Worm (Caenorhabditis elegans): ENCODE measurements around the gene F10G7.9.

Gene F10G7.9

DNA sequence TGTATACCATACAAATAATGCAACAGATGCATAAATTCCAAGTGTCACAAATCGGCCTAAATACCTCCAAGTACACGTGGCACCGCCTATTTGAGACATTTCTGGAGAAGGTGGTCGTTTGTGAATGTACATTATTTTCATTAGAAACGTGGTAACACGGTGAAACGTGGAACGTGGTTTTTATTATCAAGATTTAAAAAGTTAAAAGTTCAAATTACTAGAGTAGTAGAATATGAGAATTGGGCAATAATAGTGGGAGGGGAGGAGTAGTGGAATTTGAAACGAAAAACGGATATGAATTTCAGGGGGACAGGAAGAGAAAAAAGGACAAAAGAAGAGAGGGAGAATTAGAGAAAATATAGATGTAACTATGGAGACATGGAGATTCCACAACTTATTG, 50.5 kb downstream of the F10G7.9 start, which contains the start of gene fut-6:
fut-6 (minus strand) TSS at position 101 of the 400 bp plus-strand sequence.
- TF ChIP-seq ceh-9 (tag; optimal IDR thresholded peaks at IDR 0.05), result no peak
- TF ChIP-seq ztf-4 (tag; optimal IDR thresholded peaks at IDR 0.05), result no peak
- no peak for TF ChIP-seq nhr-43 (tag; optimal IDR thresholded peaks at IDR 0.05; ENCODE audit: poor library complexity, severe bottlenecking)
- no peak for TF ChIP-seq fkh-10 (GFP tag; optimal IDR thresholded peaks at IDR 0.05)
- no peak for TF ChIP-seq ZK546.5 (tag; optimal IDR thresholded peaks at IDR 0.05)
- no peak for TF ChIP-seq nhr-77 (tag; optimal IDR thresholded peaks at IDR 0.05)
- no peak for TF ChIP-seq ztf-11 (tag; optimal IDR thresholded peaks at IDR 0.05)
- no peak for TF ChIP-seq sea-2 (GFP tag; optimal IDR thresholded peaks at IDR 0.05)
- TF ChIP-seq elt-2 (tag; optimal IDR thresholded peaks at IDR 0.05), result no peak
- no peak for TF ChIP-seq snpc-4 (tag; optimal IDR thresholded peaks at IDR 0.05)
- TF ChIP-seq skn-1 (tag; optimal IDR thresholded peaks at IDR 0.05), result no peak
- no peak for TF ChIP-seq egl-27 (tag; optimal IDR thresholded peaks at IDR 0.05)
- TF ChIP-seq nhr-28 (tag; optimal IDR thresholded peaks at IDR 0.05), result no peak
- no peak for TF ChIP-seq elt-1 (tag; optimal IDR thresholded peaks at IDR 0.05)
- no peak for TF ChIP-seq elt-3 (tag; optimal IDR thresholded peaks at IDR 0.05)

Measured in whole organism, L3 larva.